Worm (Caenorhabditis elegans) whole organism, L1 larva: Measurements from ENCODE around the gene F16H6.4.

Experiments
- C04F5.9 ChIP-seq: sonication (generic microtip); optimal IDR thresholded peaks from 2 replicates; lab custom pipeline; 2016; ENCODE audit warnings: missing genetic modification characterization, missing compliant biosample characterization
- C16A3.4 ChIP-seq: fragments of 150-350 bp; optimal IDR thresholded peaks from 2 replicates; lab custom pipeline; 2014; ENCODE audit warnings: missing biosample characterization, missing genetic modification characterization
- F16B12.6 ChIP-seq: fragments of 150-350 bp; optimal IDR thresholded peaks from 2 replicates; lab custom pipeline; 2014; ENCODE audit warnings: missing biosample characterization, missing genetic modification characterization
- aly-2 ChIP-seq: fragments of 150-350 bp; optimal IDR thresholded peaks from 2 replicates; lab custom pipeline; 2014; ENCODE audit warnings: missing biosample characterization, missing genetic modification characterization
- ama-1 ChIP-seq: fragments of 150-350 bp; optimal IDR thresholded peaks from 2 replicates; lab custom pipeline; 2014
- ceh-8 ChIP-seq: fragments of 200-800 bp; sonication (Bioruptor generic); optimal IDR thresholded peaks from 2 replicates; lab custom pipeline; 2018; ENCODE audit warnings: mild to moderate bottlenecking, missing genetic modification characterization, moderate library complexity, missing compliant biosample characterization
- ceh-82 ChIP-seq, 3 experiments: fragments of 150-350 bp in 1 of 3; sonication (generic microtip) in 2 of 3; optimal IDR thresholded peaks; 2 replicates each; lab custom pipeline; 2014 to 2017; ENCODE audit warnings: missing biosample characterization in 3 of 3, missing genetic modification characterization in 3 of 3
- dsc-1 ChIP-seq: sonication (generic microtip); optimal IDR thresholded peaks from 2 replicates; lab custom pipeline; 2016; ENCODE audit warnings: mild to moderate bottlenecking, missing genetic modification characterization, missing compliant biosample characterization
- efl-1 ChIP-seq, 4 experiments: fragments of 150-350 bp; optimal IDR thresholded peaks in 3 of 4; peaks in 1 of 4; 1 replicate in 1 of 4; 2 replicates in 3 of 4; lab custom pipeline; 2014; ENCODE audit warnings: missing biosample characterization in 2 of 4, missing genetic modification characterization in 2 of 4, missing genetic modification reagents in 2 of 4
- efl-3 ChIP-seq: fragments of 200-800 bp; sonication (Bioruptor generic); optimal IDR thresholded peaks from 2 replicates; lab custom pipeline; 2018; ENCODE audit warnings: mild to moderate bottlenecking, missing genetic modification characterization, missing compliant biosample characterization
- egl-27 ChIP-seq, 2 experiments: fragments of 150-350 bp in 1 of 2; sonication (generic microtip); optimal IDR thresholded peaks; 3 replicates each; lab custom pipeline; 2017 to 2018; ENCODE audit warnings: missing biosample characterization in 2 of 2, missing genetic modification characterization in 2 of 2, missing genetic modification reagents in 2 of 2
- elt-2 ChIP-seq: sonication (generic microtip); optimal IDR thresholded peaks from 2 replicates; lab custom pipeline; 2016; ENCODE audit warnings: missing genetic modification characterization, mild to moderate bottlenecking, inconsistent platforms, missing compliant biosample characterization, missing genetic modification reagents
- fkh-4 ChIP-seq: sonication (generic microtip); optimal IDR thresholded peaks from 2 replicates; lab custom pipeline; 2016; ENCODE audit warnings: missing compliant biosample characterization, missing genetic modification characterization, borderline replicate concordance
- fkh-8 ChIP-seq: sonication (generic microtip); optimal IDR thresholded peaks from 2 replicates; lab custom pipeline; 2016; ENCODE audit warnings: mild to moderate bottlenecking, missing genetic modification characterization, missing compliant biosample characterization
- grh-1 ChIP-seq: fragments of 200-800 bp; sonication (Bioruptor generic); IDR thresholded peaks from 2 replicates; pipeline ENCODE4 v1.3.6; 2022; ENCODE audit warnings: missing genetic modification reagents, missing genetic modification characterization, missing compliant biosample characterization
- hlh-4 ChIP-seq: sonication (generic microtip); optimal IDR thresholded peaks from 2 replicates; lab custom pipeline; 2016; ENCODE audit warnings: mild to moderate bottlenecking, missing genetic modification characterization, missing compliant biosample characterization
- irx-1 ChIP-seq: sonication (generic microtip); optimal IDR thresholded peaks from 2 replicates; lab custom pipeline; 2016; ENCODE audit warnings: missing genetic modification characterization, missing compliant biosample characterization
- lin-13 ChIP-seq: fragments of 150-350 bp; optimal IDR thresholded peaks from 2 replicates; lab custom pipeline; 2014; ENCODE audit warnings: missing biosample characterization, missing genetic modification reagents, missing genetic modification characterization
- lin-39 ChIP-seq: fragments of 150-350 bp; optimal IDR thresholded peaks from 2 replicates; lab custom pipeline; 2014; ENCODE audit warnings: missing biosample characterization, missing genetic modification reagents, missing genetic modification characterization
- lir-3 ChIP-seq: sonication (generic microtip); optimal IDR thresholded peaks from 2 replicates; lab custom pipeline; 2016; ENCODE audit warnings: mild to moderate bottlenecking, missing genetic modification characterization, moderate library complexity, missing compliant biosample characterization; ENCODE audit not compliant: poor library complexity
- mdl-1 ChIP-seq, 2 experiments: fragments of 150-350 bp; optimal IDR thresholded peaks; 2 replicates each; lab custom pipeline; 2014 to 2017; ENCODE audit warnings: missing biosample characterization in 2 of 2, missing genetic modification characterization in 2 of 2, inconsistent platforms in 1 of 2
- nhr-11 ChIP-seq: fragments of 150-350 bp; optimal IDR thresholded peaks from 2 replicates; lab custom pipeline; 2014; ENCODE audit warnings: missing biosample characterization, missing genetic modification characterization
- nhr-19 ChIP-seq: fragments of 200-800 bp; sonication (Bioruptor generic); conservative IDR thresholded peaks from 2 replicates; pipeline ENCODE4 v1.3.6; 2022; ENCODE audit warnings: missing genetic modification characterization, missing compliant biosample characterization
- nhr-28 ChIP-seq: fragments of 150-350 bp; optimal IDR thresholded peaks from 2 replicates; lab custom pipeline; 2014; ENCODE audit warnings: missing biosample characterization, missing genetic modification characterization
- nhr-76 ChIP-seq: sonication (generic microtip); optimal IDR thresholded peaks from 2 replicates; lab custom pipeline; 2017; ENCODE audit warnings: missing biosample characterization, missing genetic modification characterization
- nhr-84 ChIP-seq: sonication (generic microtip); optimal IDR thresholded peaks from 2 replicates; lab custom pipeline; 2017; ENCODE audit warnings: missing biosample characterization, missing genetic modification characterization
- nhr-90 ChIP-seq: sonication (generic microtip); optimal IDR thresholded peaks from 2 replicates; lab custom pipeline; 2016; ENCODE audit warnings: mild to moderate bottlenecking, missing genetic modification characterization, missing compliant biosample characterization; ENCODE audit not compliant: poor library complexity
- skn-1 ChIP-seq: fragments of 150-350 bp; optimal IDR thresholded peaks from 2 replicates; lab custom pipeline; 2014; ENCODE audit warnings: missing biosample characterization, missing genetic modification characterization
- snu-23 ChIP-seq: sonication (generic microtip); optimal IDR thresholded peaks from 2 replicates; lab custom pipeline; 2016; ENCODE audit warnings: missing genetic modification characterization, missing compliant biosample characterization
- sox-4 ChIP-seq: sonication (generic microtip); optimal IDR thresholded peaks from 2 replicates; lab custom pipeline; 2016; ENCODE audit warnings: missing genetic modification characterization, missing compliant biosample characterization
- sup-37 ChIP-seq: fragments of 200-800 bp; sonication (Bioruptor generic); optimal IDR thresholded peaks from 2 replicates; lab custom pipeline; 2018; ENCODE audit warnings: mild to moderate bottlenecking, missing genetic modification characterization, missing compliant biosample characterization
- tbx-2 ChIP-seq: sonication (generic microtip); optimal IDR thresholded peaks from 2 replicates; lab custom pipeline; 2016; ENCODE audit warnings: missing genetic modification characterization, missing compliant biosample characterization
- unc-86 ChIP-seq: sonication (generic microtip); optimal IDR thresholded peaks from 2 replicates; lab custom pipeline; 2016; ENCODE audit warnings: missing genetic modification characterization, missing compliant biosample characterization
- xbp-1 ChIP-seq: sonication (generic microtip); optimal IDR thresholded peaks from 2 replicates; lab custom pipeline; 2016; ENCODE audit warnings: missing genetic modification characterization, missing compliant biosample characterization
- zag-1 ChIP-seq: fragments of 150-350 bp; optimal IDR thresholded peaks from 2 replicates; lab custom pipeline; 2014; ENCODE audit warnings: missing biosample characterization, missing genetic modification characterization
- zip-4 ChIP-seq: fragments of 200-800 bp; sonication (Bioruptor generic); optimal IDR thresholded peaks from 2 replicates; lab custom pipeline; 2018; ENCODE audit warnings: mild to moderate bottlenecking, missing genetic modification characterization, moderate library complexity, missing compliant biosample characterization

The F16H6.4 gene

ce11 chrV:18191128-18191527 lies 7.4 kb upstream of the F16H6.4 start, which contains the start of gene clec-42:
Gene clec-42, plus strand, starts transcription at chrV:18191412.
- TF ChIP-seq tbx-2 (tag; lab: Kevin White, UChicago) (no peak), nhr-90 (tag; lab: Kevin White, UChicago) (peak; percentile 2), efl-1 (optimal IDR thresholded peaks at IDR 0.05; lab: Kevin White, UChicago) (no peak), efl-1 (GFP tag; optimal IDR thresholded peaks at IDR 0.05 in 1 of 2; lab: Kevin White, UChicago) (peak in 1 of 2 experiments; percentile 8), elt-2 (peak; percentile 88)

DNA sequence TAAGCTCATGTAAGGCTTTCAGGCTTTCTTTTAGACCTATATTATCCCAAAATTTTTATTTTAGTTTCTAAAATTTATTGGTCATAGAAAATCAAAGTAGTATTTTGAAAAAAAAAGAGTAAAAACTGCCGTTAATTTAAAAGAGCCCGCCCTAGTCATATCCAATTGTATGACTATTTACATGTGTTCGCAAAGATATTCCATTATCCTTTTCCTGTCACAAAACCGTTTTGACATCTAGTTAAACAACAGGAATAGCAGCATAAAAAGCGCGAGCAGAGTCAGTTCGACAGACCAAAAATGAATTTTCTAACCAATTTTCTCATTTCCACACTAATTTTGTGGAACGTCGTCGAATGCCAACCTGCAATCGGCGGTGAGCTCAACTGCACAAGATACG lies 3.5 kb upstream of the F16H6.4 start, which contains the start of gene F16H6.3:
Gene F16H6.3, plus strand, starts transcription at position 301 of the 400 bp plus-strand sequence.
- no peak for TF ChIP-seq tbx-2 (tag; lab: Kevin White, UChicago)
- TF ChIP-seq zag-1 (tag; lab: Kevin White, UChicago), result no peak
- no peak for TF ChIP-seq snu-23 (GFP tag; lab: Kevin White, UChicago)
- no peak for TF ChIP-seq nhr-84 (tag; lab: Kevin White, UChicago)
- no peak for TF ChIP-seq efl-3 (GFP tag; lab: Kevin White, UChicago)
- TF ChIP-seq grh-1 (GFP tag; lab: Robert Waterston, UW), result no peak
- TF ChIP-seq fkh-8 (tag; lab: Kevin White, UChicago), result no peak
- TF ChIP-seq nhr-19 (GFP tag; lab: Robert Waterston, UW), result no peak
- TF ChIP-seq lin-39 (tag; lab: Kevin White, UChicago), result no peak
- no peak for TF ChIP-seq ceh-8 (GFP tag; lab: Kevin White, UChicago)
- TF ChIP-seq aly-2 (tag; lab: Kevin White, UChicago), result no peak
- TF ChIP-seq lin-13, result no peak
- no peak for TF ChIP-seq ceh-82 (tag; optimal IDR thresholded peaks at IDR 0.05; lab: Kevin White, UChicago)
- TF ChIP-seq zip-4 (GFP tag; lab: Kevin White, UChicago), result no peak
- TF ChIP-seq C04F5.9 (tag; lab: Kevin White, UChicago), result no peak
- TF ChIP-seq, all 84 proteins: peak for 0

ce11 chrV:18209071-18209470 lies 10.6 kb downstream of the F16H6.4 start, which contains the start of gene F16H6.7:
Gene F16H6.7, minus strand, starts transcription at chrV:18209171.
- no peak for TF ChIP-seq F16B12.6
- no peak for TF ChIP-seq C16A3.4
- TF ChIP-seq hlh-4 (tag; lab: Kevin White, UChicago), result no peak
- no peak for TF ChIP-seq sup-37 (GFP tag; lab: Kevin White, UChicago)
- TF ChIP-seq sox-4, result no peak
- no peak for TF ChIP-seq nhr-28 (tag; lab: Kevin White, UChicago)

DNA sequence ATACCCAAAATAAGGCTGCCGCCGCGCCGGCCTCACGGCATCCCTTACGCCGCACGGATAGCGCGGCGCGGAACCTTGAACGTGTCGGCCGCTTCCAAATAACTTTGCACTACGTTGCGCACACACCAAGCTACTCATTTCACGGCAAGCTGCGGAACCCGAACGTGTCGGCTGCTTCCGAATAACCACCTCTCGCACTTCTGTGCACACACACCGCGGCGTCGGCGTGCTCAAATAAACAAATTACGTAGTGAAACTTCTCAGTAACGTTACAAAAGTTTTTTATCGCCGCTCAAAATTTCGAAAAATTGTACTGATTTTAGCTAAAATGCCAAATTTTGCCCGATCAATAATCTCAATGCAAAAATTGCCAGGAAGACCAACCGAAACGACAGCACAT lies 14.3 kb downstream of the F16H6.4 start:
- no peak for TF ChIP-seq fkh-4 (tag; lab: Kevin White, UChicago)
- TF ChIP-seq egl-27 (tag; optimal IDR thresholded peaks at IDR 0.05; lab: Kevin White, UChicago), result no peak
- TF ChIP-seq unc-86 (tag; lab: Kevin White, UChicago), result no peak
- no peak for TF ChIP-seq ama-1 (lab: Kevin White, UChicago)
- no peak for TF ChIP-seq lir-3 (tag; lab: Kevin White, UChicago)
- TF ChIP-seq nhr-19 (GFP tag; lab: Robert Waterston, UW), result no peak
- no peak for TF ChIP-seq dsc-1 (tag; lab: Kevin White, UChicago)
- TF ChIP-seq irx-1, result no peak
- no peak for TF ChIP-seq mdl-1 (tag; optimal IDR thresholded peaks at IDR 0.05; lab: Kevin White, UChicago)
- TF ChIP-seq ceh-82 (tag; optimal IDR thresholded peaks at IDR 0.05; lab: Kevin White, UChicago), result no peak
- TF ChIP-seq nhr-76, result no peak
- no peak for TF ChIP-seq nhr-90 (tag; lab: Kevin White, UChicago)
- TF ChIP-seq nhr-11 (tag; lab: Kevin White, UChicago), result no peak
- no peak for TF ChIP-seq xbp-1 (tag; lab: Kevin White, UChicago)
- no peak for TF ChIP-seq skn-1
